Worm (Caenorhabditis elegans): Measurements from ENCODE around the gene nhx-5.

DNA sequence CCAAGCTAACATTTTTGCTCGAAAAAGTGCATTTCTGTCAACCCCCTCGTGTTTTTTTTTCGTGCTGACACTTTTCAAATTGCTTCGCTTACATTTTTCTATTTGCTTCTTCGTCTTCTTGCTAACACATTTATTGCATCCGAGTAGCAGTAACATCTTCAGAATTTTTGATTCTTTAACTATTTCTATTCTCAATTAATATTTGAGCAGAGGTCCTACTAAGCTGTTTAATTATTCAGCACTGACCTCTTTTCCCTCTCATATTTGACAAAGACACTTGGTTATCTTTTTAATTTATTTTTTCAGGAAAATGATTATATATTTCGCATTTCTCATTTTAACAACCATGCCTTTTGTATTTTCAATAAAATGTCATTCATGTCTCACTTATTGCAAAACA, 31.0 kb upstream of the nhx-5 start, which contains the start of gene F59F5.5:
- TF ChIP-seq aly-2 (tag; optimal IDR thresholded peaks at IDR 0.05) (no peak), nhr-11 (tag; optimal IDR thresholded peaks at IDR 0.05) (no peak), R02D3.7 (tag; optimal IDR thresholded peaks at IDR 0.05) (no peak), sma-3 (GFP tag; optimal IDR thresholded peaks at IDR 0.05) (no peak), lin-11 (tag; optimal IDR thresholded peaks at IDR 0.05) (no peak), ceh-82 (tag; optimal IDR thresholded peaks at IDR 0.05) (no peak), blmp-1 (tag; optimal IDR thresholded peaks at IDR 0.05; ENCODE audit: insufficient read depth) (no peak), lsy-2 (tag; optimal IDR thresholded peaks at IDR 0.05) (no peak)
